Fruit fly (Drosophila melanogaster) whole organism, embryonic: ENCODE measurements around the gene CG32720.

Experiments
- Antp ChIP-seq: fragments of 200-800 bp; sonication (Bioruptor generic); optimal IDR thresholded peaks from 3 replicates; lab custom pipeline; 2016; ENCODE audit warnings: missing biosample characterization, missing genetic modification characterization
- Awh ChIP-seq: fragments of 200-800 bp; sonication (Bioruptor generic); IDR thresholded peaks from 2 replicates; pipeline ENCODE4, ENCODE4 v1.3.6; 2022; ENCODE audit warnings: missing biosample characterization, missing genetic modification characterization
- CG10979 ChIP-seq: fragments of 200-800 bp; sonication (Bioruptor generic); optimal IDR thresholded peaks from 2 replicates; lab custom pipeline; 2018; ENCODE audit warnings: missing biosample characterization, mild to moderate bottlenecking, missing genetic modification characterization, moderate library complexity
- CG11695 ChIP-seq: fragments of 200-800 bp; sonication (Bioruptor generic); IDR thresholded peaks from 3 replicates; pipeline ENCODE4 v1.3.6; 2022; ENCODE audit warnings: missing biosample characterization, missing genetic modification characterization
- CG12104 ChIP-seq: fragments of 200-800 bp; sonication (Bioruptor generic); optimal IDR thresholded peaks from 3 replicates; lab custom pipeline; 2016; ENCODE audit warnings: missing biosample characterization, missing genetic modification characterization
- CG12391 ChIP-seq: fragments of 200-800 bp; sonication (Bioruptor generic); optimal IDR thresholded peaks from 3 replicates; lab custom pipeline; 2018; ENCODE audit warnings: missing biosample characterization, mild to moderate bottlenecking, missing genetic modification characterization, moderate library complexity
- CG12744 ChIP-seq: fragments of 200-800 bp; sonication (Bioruptor generic); optimal IDR thresholded peaks from 2 replicates; lab custom pipeline; 2016; ENCODE audit warnings: missing biosample characterization, missing genetic modification characterization
- CG12769 ChIP-seq: fragments of 200-800 bp; sonication (Bioruptor generic); optimal IDR thresholded peaks from 2 replicates; lab custom pipeline; 2019; ENCODE audit warnings: missing biosample characterization, mild to moderate bottlenecking, missing genetic modification characterization, moderate library complexity
- CG12942 ChIP-seq: fragments of 200-800 bp; sonication (Bioruptor generic); optimal IDR thresholded peaks from 3 replicates; lab custom pipeline; 2016; ENCODE audit warnings: missing biosample characterization, missing genetic modification characterization
- CG14441 ChIP-seq: fragments of 200-800 bp; sonication (Bioruptor generic); IDR thresholded peaks from 2 replicates; pipeline ENCODE4 v1.3.6; 2022; ENCODE audit warnings: missing biosample characterization, missing genetic modification characterization
- CG15601 ChIP-seq: fragments of 200-800 bp; sonication (Bioruptor generic); optimal IDR thresholded peaks from 3 replicates; lab custom pipeline; 2019; ENCODE audit warnings: missing biosample characterization, mild to moderate bottlenecking, missing genetic modification characterization, moderate library complexity
- CG16815 ChIP-seq: fragments of 200-800 bp; sonication (Bioruptor generic); optimal IDR thresholded peaks from 3 replicates; lab custom pipeline; 2017; ENCODE audit warnings: missing biosample characterization, mild to moderate bottlenecking, missing genetic modification characterization
- CG16863 ChIP-seq: fragments of 200-800 bp; sonication (Bioruptor generic); optimal IDR thresholded peaks from 3 replicates; lab custom pipeline; 2016; ENCODE audit warnings: missing biosample characterization, missing genetic modification characterization
- CG17328 ChIP-seq: fragments of 200-800 bp; sonication (Bioruptor generic); IDR thresholded peaks from 2 replicates; pipeline ENCODE4 v1.3.6; 2022; ENCODE audit warnings: missing biosample characterization, missing genetic modification characterization
- CG17359 ChIP-seq: fragments of 200-800 bp; sonication (Bioruptor generic); optimal IDR thresholded peaks from 3 replicates; lab custom pipeline; 2018; ENCODE audit warnings: missing biosample characterization, mild to moderate bottlenecking, missing genetic modification characterization, moderate library complexity
- CG2678 ChIP-seq: fragments of 200-800 bp; sonication (Bioruptor generic); optimal IDR thresholded peaks from 3 replicates; lab custom pipeline; 2019; ENCODE audit warnings: missing biosample characterization, mild to moderate bottlenecking, missing genetic modification characterization, moderate library complexity
- CG31388 ChIP-seq: fragments of 200-800 bp; sonication (Bioruptor generic); optimal IDR thresholded peaks from 2 replicates; lab custom pipeline; 2016; ENCODE audit warnings: missing biosample characterization, missing genetic modification characterization
- CG3281 ChIP-seq: fragments of 200-800 bp; sonication (Bioruptor generic); optimal IDR thresholded peaks from 3 replicates; lab custom pipeline; 2017; ENCODE audit warnings: missing biosample characterization, mild to moderate bottlenecking, missing genetic modification characterization
- CG4424 ChIP-seq: fragments of 200-800 bp; sonication (Bioruptor generic); optimal IDR thresholded peaks from 3 replicates; lab custom pipeline; 2016; ENCODE audit warnings: missing biosample characterization, missing genetic modification characterization
- CG4854 ChIP-seq: fragments of 200-800 bp; sonication (Bioruptor generic); optimal IDR thresholded peaks from 2 replicates; lab custom pipeline; 2016; ENCODE audit warnings: missing biosample characterization, missing genetic modification characterization, inconsistent platforms
- CG6689 ChIP-seq: fragments of 200-800 bp; sonication (Bioruptor generic); IDR thresholded peaks from 2 replicates; pipeline ENCODE4 v1.3.6; 2022; ENCODE audit warnings: missing biosample characterization, missing genetic modification characterization
- CG7357 ChIP-seq: fragments of 200-800 bp; sonication (Bioruptor generic); IDR thresholded peaks from 3 replicates; pipeline ENCODE4 v1.3.6; 2022; ENCODE audit warnings: missing biosample characterization, missing genetic modification characterization
- CG7839 ChIP-seq: fragments of 200-800 bp; sonication (Bioruptor generic); optimal IDR thresholded peaks from 3 replicates; lab custom pipeline; 2018; ENCODE audit warnings: missing biosample characterization, mild to moderate bottlenecking, missing genetic modification characterization, moderate library complexity
- CG8388 ChIP-seq: fragments of 200-800 bp; sonication (Bioruptor generic); optimal IDR thresholded peaks from 2 replicates; lab custom pipeline; 2019; ENCODE audit warnings: missing biosample characterization, mild to moderate bottlenecking, missing genetic modification characterization, moderate library complexity
- Dp ChIP-seq: fragments of 200-800 bp; sonication (Bioruptor generic); optimal IDR thresholded peaks from 2 replicates; lab custom pipeline; 2018; ENCODE audit warnings: missing biosample characterization, mild to moderate bottlenecking, missing genetic modification characterization, moderate library complexity
- Dref ChIP-seq: fragments of 200-800 bp; sonication (Bioruptor generic); IDR thresholded peaks from 2 replicates; pipeline ENCODE4 v1.3.6; 2022; ENCODE audit warnings: missing biosample characterization, missing genetic modification characterization
- Drgx ChIP-seq: fragments of 200-800 bp; sonication (Bioruptor generic); IDR thresholded peaks from 2 replicates; pipeline ENCODE4 v1.3.6; 2022; ENCODE audit warnings: missing biosample characterization, missing genetic modification characterization
- H2.0 ChIP-seq: fragments of 200-800 bp; sonication (Bioruptor generic); IDR thresholded peaks from 2 replicates; pipeline ENCODE4 v1.3.6; 2022; ENCODE audit warnings: missing biosample characterization, missing genetic modification characterization
- Nf-YB ChIP-seq: fragments of 200-800 bp; sonication (Bioruptor generic); optimal IDR thresholded peaks from 3 replicates; lab custom pipeline; 2019; ENCODE audit warnings: missing biosample characterization, mild to moderate bottlenecking, missing genetic modification characterization, moderate library complexity
- Scr ChIP-seq: fragments of 200-800 bp; sonication (Bioruptor generic); IDR thresholded peaks from 2 replicates; pipeline ENCODE4 v1.3.6; 2022; ENCODE audit warnings: missing biosample characterization, missing genetic modification characterization; ENCODE audit not compliant: partially characterized antibody
- Xrp1 ChIP-seq: fragments of 200-800 bp; sonication (Bioruptor generic); IDR thresholded peaks from 2 replicates; pipeline ENCODE4 v1.3.6; 2022; ENCODE audit warnings: missing biosample characterization, missing genetic modification characterization
- ap ChIP-seq: fragments of 200-800 bp; sonication (Bioruptor generic); IDR thresholded peaks from 2 replicates; pipeline ENCODE4 v1.3.6; 2022; ENCODE audit warnings: missing biosample characterization, missing genetic modification characterization
- bigmax ChIP-seq: fragments of 200-800 bp; sonication (Bioruptor generic); optimal IDR thresholded peaks from 2 replicates; lab custom pipeline; 2018; ENCODE audit warnings: missing biosample characterization, mild to moderate bottlenecking, missing genetic modification characterization
- dati ChIP-seq: fragments of 200-800 bp; sonication (Bioruptor generic); IDR thresholded peaks from 2 replicates; pipeline ENCODE4 v1.3.6; 2022; ENCODE audit warnings: missing biosample characterization, missing genetic modification characterization
- dpn ChIP-seq, 2 experiments: fragments of 200-800 bp; sonication (Bioruptor generic); optimal IDR thresholded peaks; 3 replicates each; lab custom pipeline; 2016; ENCODE audit warnings: missing biosample characterization in 2 of 2, missing genetic modification characterization in 2 of 2
- eve ChIP-seq, 2 experiments: fragments of >200 bp; optimal IDR thresholded peaks; 2 replicates each; lab custom pipeline; 2017; ENCODE audit warnings: missing biosample characterization in 2 of 2, missing genetic modification characterization in 2 of 2
- fd102C ChIP-seq: fragments of 200-800 bp; sonication (Bioruptor generic); optimal IDR thresholded peaks from 2 replicates; lab custom pipeline; 2018; ENCODE audit warnings: missing biosample characterization, mild to moderate bottlenecking, missing genetic modification characterization, moderate library complexity
- hkb ChIP-seq, 2 experiments: fragments of 200-800 bp in 1 of 2; fragments of >200 bp in 1 of 2; sonication (Bioruptor generic) in 1 of 2; IDR thresholded peaks in 1 of 2; optimal IDR thresholded peaks in 1 of 2; 2 replicates each; pipeline versions ENCODE4 v1.3.6 to Lab custom; 2017 to 2022; ENCODE audit warnings: missing biosample characterization in 1 of 2, missing genetic modification characterization in 1 of 2
- jumu ChIP-seq: fragments of 200-800 bp; sonication (Bioruptor generic); optimal IDR thresholded peaks from 3 replicates; lab custom pipeline; 2016; ENCODE audit warnings: missing biosample characterization, missing genetic modification characterization
- kay ChIP-seq: fragments of 200-800 bp; sonication (Bioruptor generic); optimal IDR thresholded peaks from 2 replicates; lab custom pipeline; 2016; ENCODE audit warnings: missing biosample characterization, missing genetic modification characterization
- ken ChIP-seq: fragments of 200-800 bp; sonication (Bioruptor generic); IDR thresholded peaks from 3 replicates; pipeline ENCODE4 v1.3.6; 2022; ENCODE audit warnings: missing biosample characterization, missing genetic modification characterization
- lov ChIP-seq, 2 experiments: fragments of 200-800 bp in 1 of 2; fragments of >200 bp in 1 of 2; sonication (Bioruptor generic) in 1 of 2; IDR thresholded peaks in 1 of 2; optimal IDR thresholded peaks in 1 of 2; 2 replicates in 1 of 2; 3 replicates in 1 of 2; pipeline versions ENCODE4 v1.3.6 to Lab custom; 2017 to 2022; ENCODE audit warnings: missing biosample characterization in 1 of 2, missing genetic modification characterization in 1 of 2
- row ChIP-seq: fragments of 200-800 bp; sonication (Bioruptor generic); IDR thresholded peaks from 3 replicates; pipeline ENCODE4 v1.3.6; 2022; ENCODE audit warnings: missing biosample characterization, missing genetic modification characterization
- sens ChIP-seq: fragments of 200-800 bp; sonication (Bioruptor generic); peaks from one replicate; lab custom pipeline; 2016; ENCODE audit warnings: missing biosample characterization, missing genetic modification characterization
- shn ChIP-seq: fragments of 200-800 bp; sonication (Bioruptor generic); optimal IDR thresholded peaks from 3 replicates; lab custom pipeline; 2016; ENCODE audit warnings: missing biosample characterization, missing genetic modification characterization
- slbo ChIP-seq: fragments of 200-800 bp; sonication (Bioruptor generic); IDR thresholded peaks from 2 replicates; pipeline ENCODE4 v1.3.6; 2022; ENCODE audit warnings: missing biosample characterization, missing genetic modification characterization
- stwl ChIP-seq: fragments of 200-800 bp; sonication (Bioruptor generic); optimal IDR thresholded peaks from 3 replicates; lab custom pipeline; 2018; ENCODE audit warnings: missing biosample characterization, mild to moderate bottlenecking, missing genetic modification characterization, moderate library complexity
- tll ChIP-seq, 2 experiments: fragments of 200-800 bp in 1 of 2; fragments of >200 bp in 1 of 2; sonication (Bioruptor generic) in 1 of 2; optimal IDR thresholded peaks; 2 replicates each; lab custom pipeline; 2017 to 2019; ENCODE audit warnings: missing biosample characterization in 2 of 2, missing genetic modification characterization in 2 of 2, mild to moderate bottlenecking in 1 of 2, moderate library complexity in 1 of 2
- vnd ChIP-seq: fragments of 200-800 bp; sonication (Bioruptor generic); IDR thresholded peaks from 3 replicates; pipeline ENCODE4 v1.3.6; 2022; ENCODE audit warnings: missing biosample characterization, missing genetic modification characterization; ENCODE audit not compliant: partially characterized antibody
- zfh1 ChIP-seq: fragments of 200-800 bp; sonication (Bioruptor generic); IDR thresholded peaks from 3 replicates; pipeline ENCODE4 v1.3.6; 2022; ENCODE audit warnings: missing biosample characterization, missing genetic modification characterization

The CG32720 gene

DNA sequence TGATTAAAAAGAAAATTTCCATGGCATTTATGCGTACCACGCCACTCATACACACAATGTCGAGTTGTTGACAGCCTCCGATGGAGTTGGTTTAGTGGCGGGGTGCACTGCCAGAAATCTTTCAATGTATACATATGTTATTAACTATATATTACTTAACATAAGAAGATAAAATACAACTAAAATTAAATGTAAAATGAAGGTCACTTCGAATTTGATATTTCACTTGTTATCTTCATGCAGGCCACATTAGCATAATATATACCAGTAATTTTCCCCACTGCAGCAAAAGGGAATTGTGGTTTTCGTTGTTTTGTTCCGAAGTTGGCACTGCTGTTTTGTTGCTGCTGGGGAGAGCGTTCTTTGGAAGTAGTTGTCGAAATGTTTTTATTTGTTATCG lies 1.9 kb downstream of the CG32720 start (continued):
- TF ChIP-seq Nf-YB (GFP tag; lab: Kevin White, UChicago) (no peak), CG14441 (GFP tag; lab: Robert Waterston, UW) (no peak), CG7357 (GFP tag; lab: Robert Waterston, UW) (no peak), CG6689 (GFP tag; lab: Robert Waterston, UW) (peak; percentile 56), CG12769 (tag; lab: Kevin White, UChicago) (no peak), hkb (optimal IDR thresholded peaks at IDR 0.05; lab: Kevin White, UChicago) (no peak), hkb (GFP tag; IDR thresholded peaks at IDR 0.05; lab: Robert Waterston, UW) (0 out of 2 replicates have a peak, but pooled peaks have one; percentile 26), stwl (peak; percentile 35), jumu (GFP tag; lab: Kevin White, UChicago) (no peak), slbo (GFP tag; lab: Robert Waterston, UW) (0 out of 2 replicates have a peak, but pooled peaks have one; percentile 11), Antp (GFP tag; lab: Kevin White, UChicago) (no peak), Dp (GFP tag; lab: Kevin White, UChicago) (no peak), CG12942 (GFP tag; lab: Kevin White, UChicago) (no peak), CG16815 (GFP tag; lab: Kevin White, UChicago) (no peak), CG12744 (GFP tag; lab: Kevin White, UChicago) (no peak), bigmax (GFP tag; lab: Kevin White, UChicago) (no peak), CG17359 (tag; lab: Kevin White, UChicago) (peak; percentile 17), CG12104 (GFP tag; lab: Kevin White, UChicago) (no peak), zfh1 (GFP tag; lab: Robert Waterston, UW) (no peak), CG10979 (tag; lab: Kevin White, UChicago) (peak; percentile 66), CG2678 (tag; lab: Kevin White, UChicago) (peak; percentile 18), CG11695 (GFP tag; lab: Robert Waterston, UW) (no peak), shn (GFP tag; lab: Kevin White, UChicago) (no peak), eve (GFP tag; optimal IDR thresholded peaks at IDR 0.05; lab: Kevin White, UChicago) (peak in 1 of 2 experiments; percentile 28), sens (GFP tag; lab: Kevin White, UChicago) (peak; percentile 44), vnd (GFP tag; lab: Robert Waterston, UW) (no peak), lov (optimal IDR thresholded peaks at IDR 0.05; lab: Kevin White, UChicago) (no peak), lov (GFP tag; IDR thresholded peaks at IDR 0.05; lab: Robert Waterston, UW) (no peak), dpn (GFP tag; optimal IDR thresholded peaks at IDR 0.05; lab: Kevin White, UChicago) (no peak), kay (GFP tag; lab: Kevin White, UChicago) (no peak), CG16863 (no peak), CG4424 (GFP tag; lab: Kevin White, UChicago) (no peak), Drgx (0 out of 2 replicates have a peak, but pooled peaks have one; percentile 24), CG31388 (no peak), fd102C (GFP tag; lab: Kevin White, UChicago) (no peak), CG17328 (GFP tag; lab: Robert Waterston, UW) (peak; percentile 30; the same call in 1 of the 2 replicates), tll (GFP tag; optimal IDR thresholded peaks at IDR 0.05; lab: Kevin White, UChicago) (no peak), Dref (no peak), Xrp1 (GFP tag; lab: Robert Waterston, UW) (peak; percentile 61), CG8388 (GFP tag; lab: Kevin White, UChicago) (peak; percentile 34), CG4854 (GFP tag; lab: Kevin White, UChicago) (no peak), CG3281 (no peak), CG7839 (tag; lab: Kevin White, UChicago) (peak; percentile 31), CG15601 (tag; lab: Kevin White, UChicago) (peak; percentile 6), CG12391 (tag; lab: Kevin White, UChicago) (peak; percentile 48), ap (GFP tag; lab: Robert Waterston, UW) (0 out of 2 replicates have a peak, but pooled peaks have one; percentile 7), row (GFP tag; lab: Robert Waterston, UW) (peak; percentile 53; the same call in 2 of the 3 replicates), H2.0 (GFP tag; lab: Robert Waterston, UW) (peak; percentile 41; the same call in 1 of the 2 replicates), dati (no peak), Scr (GFP tag; lab: Robert Waterston, UW) (no peak), Awh (GFP tag; lab: Robert Waterston, UW) (no peak), ken (GFP tag; lab: Robert Waterston, UW) (peak; percentile 52; the same call in 1 of the 3 replicates)
